In genomic region chr2L:488548-489100, dm6 we compare ENCODE assay signal across 1 fruit fly cellular context.
TF ChIP-seq lines count a peak whose summit lies in the region.

No protein-coding gene starts in this region.

TF ChIP-seq in whole organism, embryonic, 481 proteins besides CTCF, POLR2A, EP300 and RAD21 (continued from another document):
- 0 out of 3 replicates have a peak, but pooled peaks have one; percentile 1 for TF ChIP-seq CG11456 (GFP tag; IDR thresholded peaks at IDR 0.05; lab: Robert Waterston, UW)
- TF ChIP-seq sens (GFP tag; lab: Kevin White, UChicago) = peak; percentile 29
- peak; percentile 28; the same call in 1 of the 4 replicates for TF ChIP-seq chinmo (GFP tag; IDR thresholded peaks at IDR 0.05; lab: Robert Waterston, UW; ENCODE audit: partially characterized antibody)
- no peak for TF ChIP-seq CG7963 (GFP tag; IDR thresholded peaks at IDR 0.05; lab: Robert Waterston, UW; ENCODE audit: partially characterized antibody)
- TF ChIP-seq CG15696 (tag; optimal IDR thresholded peaks at IDR 0.05; lab: Kevin White, UChicago) = no peak
TF ChIP-seq in whole organism, embryonic: peak in this region for 17.
